Worm (Caenorhabditis elegans) whole organism, mixed stage, embryonic: ENCODE results near the gene W02F12.8.
A peak's percentile ranks its signal among the peaks of the same experiment; 100 is the strongest.

Source experiments
- M03D4.4 ChIP-seq: sonication (generic microtip); optimal IDR thresholded peaks from 2 replicates; lab custom pipeline; 2017; ENCODE audit warnings: mild to moderate bottlenecking, missing genetic modification characterization, missing compliant biosample characterization
- blmp-1 ChIP-seq: fragments of 150-350 bp; optimal IDR thresholded peaks from 2 replicates; lab custom pipeline; 2014; ENCODE audit warnings: missing biosample characterization, missing genetic modification characterization
- ceh-39 ChIP-seq: fragments of 150-350 bp; optimal IDR thresholded peaks from 2 replicates; lab custom pipeline; 2014; ENCODE audit warnings: missing biosample characterization, missing genetic modification characterization
- ceh-83 ChIP-seq: fragments of 200-800 bp; sonication (Bioruptor generic); optimal IDR thresholded peaks from 2 replicates; lab custom pipeline; 2018; ENCODE audit warnings: mild to moderate bottlenecking, missing genetic modification characterization, missing compliant biosample characterization
- ces-1 ChIP-seq: fragments of 150-350 bp; optimal IDR thresholded peaks from 2 replicates; lab custom pipeline; 2014; ENCODE audit warnings: missing biosample characterization, missing genetic modification reagents, missing genetic modification characterization
- cnd-1 ChIP-seq: fragments of 200-800 bp; sonication (Bioruptor generic); optimal IDR thresholded peaks from 2 replicates; lab custom pipeline; 2018; ENCODE audit warnings: mild to moderate bottlenecking, missing genetic modification characterization, missing compliant biosample characterization
- drap-1 ChIP-seq: fragments of 200-800 bp; sonication (Bioruptor generic); optimal IDR thresholded peaks from 3 replicates; lab custom pipeline; 2018; ENCODE audit warnings: mild to moderate bottlenecking, missing genetic modification characterization, missing compliant biosample characterization
- elt-1 ChIP-seq: sonication (generic microtip); optimal IDR thresholded peaks from 2 replicates; lab custom pipeline; 2017; ENCODE audit warnings: missing genetic modification characterization, mild to moderate bottlenecking, missing compliant biosample characterization, antibody characterized with exemption, moderate library complexity, borderline replicate concordance; ENCODE audit not compliant: insufficient read depth
- elt-3 ChIP-seq: fragments of 150-350 bp; optimal IDR thresholded peaks from 2 replicates; lab custom pipeline; 2014; ENCODE audit warnings: missing biosample characterization, missing genetic modification characterization
- ham-2 ChIP-seq: fragments of 200-800 bp; sonication (Bioruptor generic); optimal IDR thresholded peaks from 2 replicates; lab custom pipeline; 2018; ENCODE audit warnings: mild to moderate bottlenecking, missing genetic modification characterization, missing compliant biosample characterization
- lin-13 ChIP-seq: fragments of 150-350 bp; optimal IDR thresholded peaks from 2 replicates; lab custom pipeline; 2014; ENCODE audit warnings: missing biosample characterization, missing genetic modification characterization
- lsy-2 ChIP-seq: fragments of 150-350 bp; optimal IDR thresholded peaks from 2 replicates; lab custom pipeline; 2014; ENCODE audit warnings: missing biosample characterization, missing genetic modification characterization
- mab-5 ChIP-seq: fragments of 150-350 bp; optimal IDR thresholded peaks from 2 replicates; lab custom pipeline; 2014; ENCODE audit warnings: missing biosample characterization, missing genetic modification characterization
- mep-1 ChIP-seq: fragments of 150-350 bp; optimal IDR thresholded peaks from 2 replicates; lab custom pipeline; 2017; ENCODE audit warnings: missing biosample characterization, missing genetic modification reagents, missing genetic modification characterization, inconsistent platforms
- nhr-2 ChIP-seq: fragments of 150-350 bp; optimal IDR thresholded peaks from 2 replicates; lab custom pipeline; 2014; ENCODE audit warnings: missing biosample characterization, missing genetic modification characterization
- nhr-237 ChIP-seq: fragments of 150-350 bp; optimal IDR thresholded peaks from 2 replicates; lab custom pipeline; 2014; ENCODE audit warnings: missing biosample characterization, missing genetic modification characterization
- nhr-28 ChIP-seq: fragments of 150-350 bp; optimal IDR thresholded peaks from 2 replicates; lab custom pipeline; 2014; ENCODE audit warnings: missing biosample characterization, missing genetic modification characterization
- nhr-76 ChIP-seq: sonication (generic microtip); optimal IDR thresholded peaks from 2 replicates; lab custom pipeline; 2017; ENCODE audit warnings: missing biosample characterization, missing genetic modification characterization
- pha-4 ChIP-seq: fragments of 150-350 bp; optimal IDR thresholded peaks from 2 replicates; lab custom pipeline; 2018; ENCODE audit warnings: missing biosample characterization, missing genetic modification reagents, missing genetic modification characterization
- snpc-4 ChIP-seq: fragments of 150-350 bp; optimal IDR thresholded peaks from 2 replicates; lab custom pipeline; 2014; ENCODE audit warnings: missing biosample characterization, missing genetic modification characterization
- sptf-1 ChIP-seq: sonication (generic microtip); optimal IDR thresholded peaks from 2 replicates; lab custom pipeline; 2017; ENCODE audit warnings: mild to moderate bottlenecking, missing genetic modification characterization, moderate library complexity, missing compliant biosample characterization
- unc-120 ChIP-seq: sonication (generic microtip); optimal IDR thresholded peaks from 2 replicates; lab custom pipeline; 2017; ENCODE audit warnings: missing genetic modification characterization, missing compliant biosample characterization; ENCODE audit not compliant: poor library complexity, severe bottlenecking
- unc-62 ChIP-seq: fragments of 150-350 bp; optimal IDR thresholded peaks from 2 replicates; lab custom pipeline; 2014; ENCODE audit warnings: missing biosample characterization, missing genetic modification reagents, missing genetic modification characterization
- zip-8 ChIP-seq: fragments of 150-350 bp; optimal IDR thresholded peaks from 2 replicates; lab custom pipeline; 2014; ENCODE audit warnings: missing biosample characterization, missing genetic modification characterization
- ztf-11 ChIP-seq: fragments of 150-350 bp; optimal IDR thresholded peaks from 2 replicates; lab custom pipeline; 2014; ENCODE audit warnings: missing biosample characterization, missing genetic modification characterization

The W02F12.8 gene

ce11 chrV:6676158-6676849 is 18.3 kb downstream of the W02F12.8 start, which contains the start of gene cest-34:
cest-34 (plus strand) TSS chrV:6676799.
- no peak for TF ChIP-seq mab-5 (tag; lab: Kevin White, UChicago)
- TF ChIP-seq zip-8: no peak
- TF ChIP-seq nhr-237 (tag; lab: Kevin White, UChicago): no peak
- no peak for TF ChIP-seq elt-1 (tag; lab: Kevin White, UChicago)

DNA sequence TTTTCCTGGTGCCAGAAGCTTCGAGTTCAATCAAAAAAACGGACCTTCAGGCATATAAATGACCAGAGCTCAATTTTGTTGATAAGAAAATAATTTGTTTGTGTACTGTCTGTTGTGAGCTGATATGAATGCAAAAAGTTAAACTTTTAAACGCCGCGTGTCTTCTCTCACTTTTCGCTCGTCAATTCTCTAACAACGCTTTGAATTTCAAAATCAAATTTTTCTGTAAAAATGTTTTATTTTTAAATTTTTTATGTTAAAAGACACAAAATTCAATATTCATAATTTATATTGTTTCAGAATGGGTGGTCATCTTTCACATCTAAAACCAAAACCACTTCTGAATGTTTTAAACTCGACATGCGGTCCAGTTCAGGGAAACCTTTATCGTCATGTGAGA is 20.6 kb downstream of the W02F12.8 start, which contains the start of gene cest-31:
TSS of gene cest-31 (plus strand) at position 301 of the 400 bp plus-strand sequence.
- no peak for TF ChIP-seq elt-1 (tag; lab: Kevin White, UChicago)
- TF ChIP-seq, all 35 proteins: peak for 0

- TF ChIP-seq nhr-76 (no peak), cnd-1 (tag; lab: Kevin White, UChicago) (no peak), mep-1 (no peak), ztf-11 (tag; lab: Kevin White, UChicago) (no peak), zip-8 (no peak)
These were observed 25.0 kb downstream of the W02F12.8 start, which contains the start of gene cest-28 for ce11 chrV:6669520-6669919. cest-28 (plus strand) TSS chrV:6669820.

DNA sequence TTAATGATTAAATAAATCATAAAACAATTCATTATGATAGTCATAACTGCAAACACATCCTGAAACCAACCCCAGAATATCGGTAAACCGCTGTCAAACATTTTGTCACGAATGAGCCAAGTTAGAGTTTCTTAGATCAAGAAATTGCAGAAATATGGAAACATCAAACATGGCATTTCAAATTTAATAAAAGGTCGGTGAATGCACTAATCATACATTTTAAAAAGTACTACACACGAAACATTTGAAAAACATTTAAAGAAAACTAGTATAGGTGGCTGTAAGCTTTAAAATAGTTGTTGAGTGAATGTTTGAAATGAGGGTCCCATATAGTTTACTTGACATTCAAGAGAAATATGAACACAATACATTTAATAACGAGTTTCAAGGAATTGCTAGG is 25.8 kb downstream of the W02F12.8 start, which contains the start of gene str-180:
TSS of gene str-180 (minus strand) at position 101 of the 400 bp plus-strand sequence.
- TF ChIP-seq elt-3 (tag; lab: Kevin White, UChicago) (no peak), ceh-39 (no peak), drap-1 (GFP tag; lab: Kevin White, UChicago) (no peak), lsy-2 (tag; lab: Kevin White, UChicago) (no peak), nhr-2 (tag; lab: Kevin White, UChicago) (no peak), blmp-1 (no peak), ceh-83 (GFP tag; lab: Kevin White, UChicago) (no peak)

DNA sequence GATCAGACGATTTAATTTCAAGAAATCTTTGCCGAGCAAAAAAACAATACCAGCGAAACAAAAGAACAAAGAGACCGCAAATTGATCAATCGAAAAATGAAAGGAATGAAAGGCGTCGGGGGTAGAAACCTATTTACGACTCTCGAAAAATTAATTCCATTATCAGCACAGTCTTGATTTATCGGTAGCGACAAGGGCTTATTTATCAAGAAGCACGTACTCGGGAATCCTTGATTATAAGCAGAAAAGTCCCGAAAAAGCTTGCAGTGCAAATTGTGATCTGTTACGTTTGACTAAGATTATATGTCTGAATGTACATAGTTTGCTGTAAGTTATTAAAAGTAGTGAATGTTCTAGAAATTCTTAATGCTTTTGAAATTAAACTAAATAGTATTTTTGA is 28.0 kb downstream of the W02F12.8 start:
- TF ChIP-seq lin-13 (tag; lab: Kevin White, UChicago) (no peak), cnd-1 (tag; lab: Kevin White, UChicago) (no peak), unc-120 (tag; lab: Kevin White, UChicago) (no peak), blmp-1 (no peak), nhr-76 (no peak), M03D4.4 (tag; lab: Kevin White, UChicago) (no peak)

- no peak for TF ChIP-seq zip-8
These were observed 28.8 kb downstream of the W02F12.8 start, which contains the start of gene pmp-5 for ce11 chrV:6665751-6666150. pmp-5 (minus strand) TSS chrV:6665813.

ce11 chrV:6662505-6662904 is 32.1 kb downstream of the W02F12.8 start:
- TF ChIP-seq nhr-237 (tag; lab: Kevin White, UChicago) (no peak), ham-2 (GFP tag; lab: Kevin White, UChicago) (no peak), unc-62 (GFP tag; lab: Kevin White, UChicago) (no peak), sptf-1 (tag; lab: Kevin White, UChicago) (no peak), ceh-39 (no peak), ztf-11 (tag; lab: Kevin White, UChicago) (no peak), nhr-2 (tag; lab: Kevin White, UChicago) (no peak), ceh-83 (GFP tag; lab: Kevin White, UChicago) (no peak), M03D4.4 (tag; lab: Kevin White, UChicago) (no peak), snpc-4 (tag; lab: Kevin White, UChicago) (no peak)

ce11 chrV:6661658-6662057 is 32.9 kb downstream of the W02F12.8 start:
- TF ChIP-seq nhr-28 (tag; lab: Kevin White, UChicago) (no peak), drap-1 (GFP tag; lab: Kevin White, UChicago) (no peak), ces-1 (peak; percentile 25), pha-4 (tag; lab: Kevin White, UChicago) (no peak)
